Fruit fly (Drosophila melanogaster) whole organism, wandering third instar larva: ENCODE data around the gene CG8664.

Experiments
- Abd-B ChIP-seq: fragments of >200 bp; optimal IDR thresholded peaks from 2 replicates; lab custom pipeline; 2017; ENCODE audit warnings: missing biosample characterization, missing genetic modification characterization
- CG32264 ChIP-seq: fragments of 200-800 bp; sonication (Bioruptor generic); optimal IDR thresholded peaks from 2 replicates; lab custom pipeline; 2016; ENCODE audit warnings: missing biosample characterization, missing genetic modification characterization
- CG9705 ChIP-seq: fragments of 200-800 bp; sonication (Bioruptor generic); optimal IDR thresholded peaks from 2 replicates; lab custom pipeline; 2018; ENCODE audit warnings: missing biosample characterization, mild to moderate bottlenecking, missing genetic modification characterization
- CrebA ChIP-seq: fragments of 200-800 bp; sonication (Bioruptor generic); optimal IDR thresholded peaks from 2 replicates; lab custom pipeline; 2016; ENCODE audit warnings: missing biosample characterization, mild to moderate bottlenecking, missing genetic modification characterization, borderline replicate concordance
- Dfd ChIP-seq: fragments of >200 bp; optimal IDR thresholded peaks from 2 replicates; lab custom pipeline; 2017; ENCODE audit warnings: missing biosample characterization, missing genetic modification characterization
- Dif ChIP-seq: fragments of 200-275, 200-300 bp; sonication (Bioruptor generic); optimal IDR thresholded peaks from 2 replicates; lab custom pipeline; 2018; ENCODE audit warnings: missing biosample characterization, missing genetic modification characterization; ENCODE audit not compliant: partially characterized antibody
- GATAd ChIP-seq: sonication (Bioruptor generic); optimal IDR thresholded peaks from 2 replicates; lab custom pipeline; 2016; ENCODE audit warnings: missing biosample characterization, missing genetic modification characterization
- HLH106 ChIP-seq: fragments of 200-800 bp; optimal IDR thresholded peaks from 3 replicates; lab custom pipeline; 2019; ENCODE audit warnings: missing biosample characterization, mild to moderate bottlenecking, missing genetic modification characterization, moderate library complexity
- Hnf4 ChIP-seq: fragments of 200-800 bp; sonication (Bioruptor generic); optimal IDR thresholded peaks from 2 replicates; lab custom pipeline; 2016; ENCODE audit warnings: missing biosample characterization, mild to moderate bottlenecking, missing genetic modification characterization
- Hr78 ChIP-seq: fragments of >200 bp; optimal IDR thresholded peaks from 2 replicates; lab custom pipeline; 2017; ENCODE audit warnings: missing biosample characterization, missing genetic modification characterization
- Hr83 ChIP-seq: fragments of 200-300 bp; sonication (Bioruptor generic); optimal IDR thresholded peaks from 2 replicates; lab custom pipeline; 2016; ENCODE audit warnings: missing biosample characterization, mild to moderate bottlenecking, missing genetic modification characterization, moderate library complexity; ENCODE audit not compliant: poor library complexity, severe bottlenecking
- Jra ChIP-seq: sonication (Bioruptor generic); optimal IDR thresholded peaks from 2 replicates; lab custom pipeline; 2016; ENCODE audit warnings: missing biosample characterization, missing genetic modification characterization
- Mio ChIP-seq: sonication (Bioruptor generic); optimal IDR thresholded peaks from 2 replicates; lab custom pipeline; 2016; ENCODE audit warnings: missing biosample characterization, missing genetic modification characterization
- Myc ChIP-seq: fragments of >200 bp; optimal IDR thresholded peaks from 2 replicates; lab custom pipeline; 2017
- N ChIP-seq: fragments of >200 bp; optimal IDR thresholded peaks from 2 replicates; lab custom pipeline; 2018; ENCODE audit warnings: missing biosample characterization, missing external identifiers, missing genetic modification characterization
- OdsH ChIP-seq: fragments of 200-800 bp; sonication (Bioruptor generic); optimal IDR thresholded peaks from 2 replicates; lab custom pipeline; 2016; ENCODE audit warnings: missing biosample characterization, mild to moderate bottlenecking, missing genetic modification characterization
- Rel ChIP-seq, 2 experiments: fragments of 200-800 bp; sonication (Bioruptor generic) in 1 of 2; optimal IDR thresholded peaks; 2 replicates in 1 of 2; 3 replicates in 1 of 2; lab custom pipeline; 2016 to 2019; ENCODE audit warnings: mild to moderate bottlenecking in 2 of 2, missing biosample characterization in 2 of 2, missing genetic modification characterization in 2 of 2, moderate library complexity in 1 of 2
- Sp1 ChIP-seq: fragments of 200-800 bp; sonication (Bioruptor generic); optimal IDR thresholded peaks from 3 replicates; lab custom pipeline; 2019; ENCODE audit warnings: missing biosample characterization, mild to moderate bottlenecking, missing genetic modification characterization, moderate library complexity
- Vsx2 ChIP-seq: fragments of 200-300, 225-300 bp; sonication (Bioruptor generic); optimal IDR thresholded peaks from 2 replicates; lab custom pipeline; 2018; ENCODE audit warnings: missing biosample characterization, missing genetic modification characterization; ENCODE audit not compliant: partially characterized antibody
- br ChIP-seq: fragments of 200-800 bp; sonication (Bioruptor generic); optimal IDR thresholded peaks from 2 replicates; lab custom pipeline; 2016; ENCODE audit warnings: missing biosample characterization, missing genetic modification characterization
- brk ChIP-seq: fragments of 200-800 bp; sonication (Bioruptor generic); optimal IDR thresholded peaks from 2 replicates; lab custom pipeline; 2016; ENCODE audit warnings: missing biosample characterization, mild to moderate bottlenecking, missing genetic modification characterization
- dl ChIP-seq, 2 experiments: fragments of 175-275, 200-275 bp in 1 of 2; fragments of 200-275 bp in 1 of 2; sonication (Bioruptor generic); optimal IDR thresholded peaks; lab custom pipeline; 2018; ENCODE audit warnings: mild to moderate bottlenecking in 2 of 2, missing biosample characterization in 2 of 2, missing genetic modification characterization in 2 of 2, moderate library complexity in 2 of 2; ENCODE audit not compliant: partially characterized antibody in 2 of 2, insufficient read depth in 1 of 2
- dmrt93B ChIP-seq: fragments of 200-800 bp; sonication (Bioruptor generic); optimal IDR thresholded peaks from 2 replicates; lab custom pipeline; 2018; ENCODE audit warnings: missing biosample characterization, mild to moderate bottlenecking, missing genetic modification characterization
- ey ChIP-seq: fragments of 200-800 bp; sonication (Bioruptor generic); optimal IDR thresholded peaks from 2 replicates; lab custom pipeline; 2016; ENCODE audit warnings: missing biosample characterization, missing genetic modification characterization
- foxo ChIP-seq, 2 experiments: fragments of 200-800 bp; sonication (Bioruptor generic); optimal IDR thresholded peaks; 2 replicates in 1 of 2; 3 replicates in 1 of 2; lab custom pipeline; 2016 to 2017; ENCODE audit warnings: missing biosample characterization in 2 of 2, missing genetic modification characterization in 2 of 2
- fru ChIP-seq: fragments of 200-800 bp; sonication (Bioruptor generic); optimal IDR thresholded peaks from 3 replicates; lab custom pipeline; 2016; ENCODE audit warnings: missing biosample characterization, mild to moderate bottlenecking, missing genetic modification characterization
- h ChIP-seq: fragments of 200-800 bp; sonication (Bioruptor generic); optimal IDR thresholded peaks from 3 replicates; lab custom pipeline; 2016; ENCODE audit warnings: missing biosample characterization, mild to moderate bottlenecking, missing genetic modification characterization
- jim ChIP-seq: fragments of 175-275, 200-325 bp; sonication (Bioruptor generic); optimal IDR thresholded peaks from 2 replicates; lab custom pipeline; 2016; ENCODE audit warnings: missing biosample characterization, mild to moderate bottlenecking, missing genetic modification characterization
- lola ChIP-seq: fragments of >200 bp; optimal IDR thresholded peaks from 2 replicates; lab custom pipeline; 2017; ENCODE audit warnings: missing biosample characterization, missing genetic modification characterization
- pan ChIP-seq: fragments of >200 bp; optimal IDR thresholded peaks from 2 replicates; lab custom pipeline; 2017
- psq ChIP-seq: fragments of 200-800 bp; sonication (Bioruptor generic); optimal IDR thresholded peaks from 3 replicates; lab custom pipeline; 2017; ENCODE audit warnings: missing biosample characterization, mild to moderate bottlenecking, missing genetic modification characterization, moderate library complexity
- rgr ChIP-seq: fragments of 200-800 bp; sonication (Bioruptor generic); optimal IDR thresholded peaks from 3 replicates; lab custom pipeline; 2016; ENCODE audit warnings: missing biosample characterization, mild to moderate bottlenecking, missing genetic modification characterization
- sage ChIP-seq: fragments of 200-800 bp; sonication (Bioruptor generic); optimal IDR thresholded peaks from 2 replicates; lab custom pipeline; 2016; ENCODE audit warnings: missing biosample characterization, mild to moderate bottlenecking, missing genetic modification characterization
- sv ChIP-seq: fragments of 200-800 bp; sonication (Bioruptor generic); optimal IDR thresholded peaks from 3 replicates; lab custom pipeline; 2016; ENCODE audit warnings: missing biosample characterization, missing genetic modification characterization
- tai ChIP-seq: sonication (Bioruptor generic); optimal IDR thresholded peaks from 2 replicates; lab custom pipeline; 2016; ENCODE audit warnings: missing biosample characterization, missing genetic modification characterization
- usp ChIP-seq: fragments of >200 bp; optimal IDR thresholded peaks from 2 replicates; lab custom pipeline; 2017; ENCODE audit warnings: missing biosample characterization, missing genetic modification characterization
- woc ChIP-seq: sonication (Bioruptor generic); optimal IDR thresholded peaks from 2 replicates; lab custom pipeline; 2016; ENCODE audit warnings: missing biosample characterization, mild to moderate bottlenecking, missing genetic modification characterization

CG8664 gene

dm6 chrX:17292050-17292730 is 9.7 kb upstream of the CG8664 start:
- TF ChIP-seq Dif (GFP tag; lab: Kevin White, UChicago) (no peak), foxo (GFP tag; optimal IDR thresholded peaks at IDR 0.05; lab: Kevin White, UChicago) (peak; percentile 5 to 80), Rel (GFP tag; optimal IDR thresholded peaks at IDR 0.05; lab: Kevin White, UChicago) (no peak), Rel (tag; optimal IDR thresholded peaks at IDR 0.05; lab: Kevin White, UChicago) (peak; percentile 11), rgr (peak; percentile 75), ey (peak; percentile 62), Myc (lab: Kevin White, UChicago) (no peak), dl (GFP tag; optimal IDR thresholded peaks at IDR 0.05; lab: Kevin White, UChicago; ENCODE audit: insufficient read depth in 1 of 2, partially characterized antibody in 2 of 2) (no peak), Abd-B (GFP tag; lab: Kevin White, UChicago) (no peak), sage (GFP tag; lab: Kevin White, UChicago) (peak; percentile 0), GATAd (GFP tag; lab: Kevin White, UChicago) (no peak), lola (no peak), woc (GFP tag; lab: Kevin White, UChicago) (no peak), CG9705 (peak; percentile 21), psq (GFP tag; lab: Kevin White, UChicago) (peak; percentile 47), Vsx2 (GFP tag; lab: Kevin White, UChicago) (no peak), pan (lab: Kevin White, UChicago) (no peak), Sp1 (GFP tag; lab: Kevin White, UChicago) (peak; percentile 70), dmrt93B (GFP tag; lab: Kevin White, UChicago) (peak; percentile 45), CrebA (GFP tag; lab: Kevin White, UChicago) (no peak), Hr78 (GFP tag; lab: Kevin White, UChicago) (no peak), Hr83 (GFP tag; lab: Kevin White, UChicago) (no peak), brk (GFP tag; lab: Kevin White, UChicago) (peak; percentile 1), br (GFP tag; lab: Kevin White, UChicago) (peak; percentile 77), h (GFP tag; lab: Kevin White, UChicago) (peak; percentile 75), Hnf4 (GFP tag; lab: Kevin White, UChicago) (peak; percentile 66), usp (GFP tag; lab: Kevin White, UChicago) (no peak), HLH106 (tag; lab: Kevin White, UChicago) (peak; percentile 77), jim (GFP tag; lab: Kevin White, UChicago) (no peak), sv (GFP tag; lab: Kevin White, UChicago) (no peak), N (no peak), Mio (no peak), tai (GFP tag; lab: Kevin White, UChicago) (no peak), Jra (GFP tag; lab: Kevin White, UChicago) (peak; percentile 15), CG32264 (GFP tag; lab: Kevin White, UChicago) (peak; percentile 30), Dfd (GFP tag; lab: Kevin White, UChicago) (no peak), fru (GFP tag; lab: Kevin White, UChicago) (peak; percentile 71), OdsH (GFP tag; lab: Kevin White, UChicago) (peak; percentile 50)

- peak; percentile 16 for TF ChIP-seq rgr
- TF ChIP-seq foxo (GFP tag; optimal IDR thresholded peaks at IDR 0.05; lab: Kevin White, UChicago) = peak in 1 of 2 experiments; percentile 31
- TF ChIP-seq Mio = no peak
Observed at dm6 chrX:17290960-17291432, 8.5 kb upstream of the CG8664 start.
